Fruit fly (Drosophila melanogaster) whole organism, pupa: ENCODE results near the gene CG42272.
A peak's percentile ranks its signal among the peaks of the same experiment; 100 is the strongest.

Experiments used
- CG12605 ChIP-seq: fragments of 200-800 bp; sonication (Bioruptor generic); IDR thresholded peaks from 2 replicates; pipeline ENCODE4 v1.3.6; 2022; ENCODE audit warnings: missing biosample characterization, missing genetic modification characterization
- CG34367 ChIP-seq: fragments of 200-800 bp; sonication (Bioruptor generic); optimal IDR thresholded peaks from 2 replicates; lab custom pipeline; 2018; ENCODE audit warnings: missing biosample characterization, mild to moderate bottlenecking, missing genetic modification characterization
- CG8159 ChIP-seq: fragments of 200-800 bp; sonication (Bioruptor generic); optimal IDR thresholded peaks from 3 replicates; lab custom pipeline; 2018; ENCODE audit warnings: missing biosample characterization, mild to moderate bottlenecking, missing genetic modification characterization, moderate library complexity
- D1 ChIP-seq: fragments of 200-800 bp; sonication (Bioruptor generic); optimal IDR thresholded peaks from 2 replicates; lab custom pipeline; 2018; ENCODE audit warnings: missing biosample characterization, mild to moderate bottlenecking, missing genetic modification characterization, moderate library complexity
- Pif1B ChIP-seq: fragments of 200-800 bp; sonication (Bioruptor generic); optimal IDR thresholded peaks from 3 replicates; lab custom pipeline; 2016; ENCODE audit warnings: missing biosample characterization, missing genetic modification characterization
- gl ChIP-seq: fragments of 200-800 bp; sonication (Bioruptor generic); optimal IDR thresholded peaks from 2 replicates; lab custom pipeline; 2018; ENCODE audit warnings: missing biosample characterization, mild to moderate bottlenecking, missing genetic modification characterization

dm6 chr3L:5753605-5754365, 49.0 kb upstream of the CG42272 start:
- TF ChIP-seq D1 (tag; lab: Kevin White, UChicago) (no peak), Pif1B (GFP tag; lab: Kevin White, UChicago) (no peak), CG34367 (no peak), CG8159 (tag; lab: Kevin White, UChicago) (no peak), CG12605 (GFP tag; lab: Robert Waterston, UW) (0 out of 2 replicates have a peak, but pooled peaks have one; percentile 15), gl (tag; lab: Kevin White, UChicago) (no peak)
